Fruit fly (Drosophila melanogaster): ENCODE results near the gene Fur1.
A peak's percentile ranks its signal among the peaks of the same experiment; 100 is the strongest.

The Fur1 gene

dm6 chr3R:25451832-25452231, 21.0 kb downstream of the Fur1 start (continued):
- TF ChIP-seq Blimp-1 (GFP tag; optimal IDR thresholded peaks at IDR 0.05) = no peak
- TF ChIP-seq Eip75B (GFP tag; optimal IDR thresholded peaks at IDR 0.05) = peak; percentile 32
- TF ChIP-seq CG11762 (GFP tag; optimal IDR thresholded peaks at IDR 0.05; ENCODE audit: insufficient read depth) = no peak
- TF ChIP-seq Eip78C (GFP tag) = peak; percentile 74
- peak; percentile 34 for TF ChIP-seq Ets96B (tag; optimal IDR thresholded peaks at IDR 0.05)
- TF ChIP-seq fkh (GFP tag; optimal IDR thresholded peaks at IDR 0.05) = no peak
- TF ChIP-seq topi (GFP tag; optimal IDR thresholded peaks at IDR 0.05) = no peak
- peak; percentile 16 for TF ChIP-seq CG31627 (GFP tag; optimal IDR thresholded peaks at IDR 0.05)
- TF ChIP-seq CG11294 (GFP tag; IDR thresholded peaks at IDR 0.05) = no peak
- peak; percentile 44 for TF ChIP-seq Sox14 (GFP tag; optimal IDR thresholded peaks at IDR 0.05)
- TF ChIP-seq CG9139 (GFP tag; optimal IDR thresholded peaks at IDR 0.05) = no peak
- TF ChIP-seq OdsH (GFP tag; optimal IDR thresholded peaks at IDR 0.05) = peak; percentile 20
- no peak for TF ChIP-seq CG7368 (GFP tag; optimal IDR thresholded peaks at IDR 0.05)
- TF ChIP-seq lz (GFP tag; optimal IDR thresholded peaks at IDR 0.05) = no peak
- peak; percentile 37 for TF ChIP-seq pdm3 (GFP tag; optimal IDR thresholded peaks at IDR 0.05)
- TF ChIP-seq Lpt (GFP tag; optimal IDR thresholded peaks at IDR 0.05) = peak; percentile 13
- TF ChIP-seq CG1621 (tag; optimal IDR thresholded peaks at IDR 0.05) = peak; percentile 13
- no peak for TF ChIP-seq CG16779 (tag; optimal IDR thresholded peaks at IDR 0.05)
- TF ChIP-seq Hr4 (GFP tag; optimal IDR thresholded peaks at IDR 0.05) = peak; percentile 54
- TF ChIP-seq CG8319 (GFP tag; optimal IDR thresholded peaks at IDR 0.05) = no peak
- no peak for TF ChIP-seq CG8632 (GFP tag; optimal IDR thresholded peaks at IDR 0.05)
- no peak for TF ChIP-seq CG6276 (GFP tag; optimal IDR thresholded peaks at IDR 0.05)
- TF ChIP-seq dac (GFP tag; optimal IDR thresholded peaks at IDR 0.05) = no peak
- TF ChIP-seq Smox (GFP tag; optimal IDR thresholded peaks at IDR 0.05) = no peak
- no peak for TF ChIP-seq Sox15 (GFP tag; optimal IDR thresholded peaks at IDR 0.05)
- no peak for TF ChIP-seq Sox102F (GFP tag; optimal IDR thresholded peaks at IDR 0.05)
- TF ChIP-seq Met (GFP tag; optimal IDR thresholded peaks at IDR 0.05) = peak; percentile 10
- no peak for TF ChIP-seq dsx (GFP tag; optimal IDR thresholded peaks at IDR 0.05; ENCODE audit: poor library complexity, severe bottlenecking)
- TF ChIP-seq CG15336 (GFP tag; IDR thresholded peaks at IDR 0.05) = peak; percentile 11; the same call in 1 of the 2 replicates

- no peak for TF ChIP-seq CG3919 (GFP tag; optimal IDR thresholded peaks at IDR 0.05)
- TF ChIP-seq fkh (GFP tag; optimal IDR thresholded peaks at IDR 0.05) = peak; percentile 90
Observed at dm6 chr3R:25448737-25449136, 24.1 kb downstream of the Fur1 start.

DNA sequence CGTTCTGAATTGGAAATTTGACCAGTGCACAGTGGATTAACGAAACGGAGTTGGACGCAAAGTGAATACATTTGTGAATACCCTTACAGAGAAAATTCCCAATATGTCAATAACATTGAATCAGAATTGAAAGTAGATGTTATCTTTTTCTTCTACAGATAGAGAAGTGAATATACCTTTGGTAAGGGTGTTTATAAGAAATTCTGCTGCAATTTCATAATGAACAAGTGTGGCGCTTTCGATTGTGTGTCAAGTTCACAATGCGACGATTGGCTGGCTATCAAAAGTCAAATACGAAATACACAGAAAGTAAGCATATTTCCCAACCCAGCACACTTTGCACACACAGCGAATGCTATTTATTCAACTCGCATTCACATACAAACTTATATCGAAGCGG, 24.5 kb downstream of the Fur1 start:
- TF ChIP-seq Eip75B (GFP tag; optimal IDR thresholded peaks at IDR 0.05) (peak; percentile 23), esn (GFP tag; optimal IDR thresholded peaks at IDR 0.05) (peak; percentile 45), CG3919 (GFP tag; optimal IDR thresholded peaks at IDR 0.05) (no peak), CG3032 (tag; optimal IDR thresholded peaks at IDR 0.05) (no peak), vri (GFP tag; optimal IDR thresholded peaks at IDR 0.05) (peak; percentile 29), CG8632 (GFP tag; optimal IDR thresholded peaks at IDR 0.05) (no peak), Eip93F (GFP tag; optimal IDR thresholded peaks at IDR 0.05) (no peak), spab (GFP tag; optimal IDR thresholded peaks at IDR 0.05) (no peak), CG6276 (GFP tag; optimal IDR thresholded peaks at IDR 0.05) (no peak), Hr4 (GFP tag; optimal IDR thresholded peaks at IDR 0.05) (no peak), Hr38 (GFP tag; optimal IDR thresholded peaks at IDR 0.05) (no peak), Hr39 (GFP tag; optimal IDR thresholded peaks at IDR 0.05) (peak; percentile 38), CG11902 (GFP tag; optimal IDR thresholded peaks at IDR 0.05) (no peak), CG6854 (GFP tag; optimal IDR thresholded peaks at IDR 0.05) (no peak), CG9139 (GFP tag; optimal IDR thresholded peaks at IDR 0.05) (no peak), Eip78C (GFP tag) (peak; percentile 26), CG34406 (GFP tag; optimal IDR thresholded peaks at IDR 0.05) (no peak), Met (GFP tag; optimal IDR thresholded peaks at IDR 0.05) (peak; percentile 17), fd59A (GFP tag; optimal IDR thresholded peaks at IDR 0.05) (no peak), achi (GFP tag; optimal IDR thresholded peaks at IDR 0.05) (no peak), Lpt (GFP tag; optimal IDR thresholded peaks at IDR 0.05) (no peak), ss (GFP tag; optimal IDR thresholded peaks at IDR 0.05) (no peak), Ets96B (tag; optimal IDR thresholded peaks at IDR 0.05) (no peak), svp (GFP tag) (peak; percentile 70), Ets21C (GFP tag; optimal IDR thresholded peaks at IDR 0.05) (no peak), Smox (GFP tag; optimal IDR thresholded peaks at IDR 0.05) (no peak), topi (GFP tag; optimal IDR thresholded peaks at IDR 0.05) (peak; percentile 23), dac (GFP tag; optimal IDR thresholded peaks at IDR 0.05) (no peak), CG16779 (tag; optimal IDR thresholded peaks at IDR 0.05) (no peak), CG31627 (GFP tag; optimal IDR thresholded peaks at IDR 0.05) (peak; percentile 31), Gug (GFP tag; IDR thresholded peaks at IDR 0.05) (no peak), CG8319 (GFP tag; optimal IDR thresholded peaks at IDR 0.05) (no peak), fkh (GFP tag; optimal IDR thresholded peaks at IDR 0.05) (no peak), CG4318 (GFP tag; optimal IDR thresholded peaks at IDR 0.05) (no peak)

Measured in whole organism, prepupa.